Fruit fly (Drosophila melanogaster) whole organism, wandering third instar larva: ENCODE data around the gene CG5114.

Experiments
- Dfd ChIP-seq: fragments of >200 bp; optimal IDR thresholded peaks from 2 replicates; lab custom pipeline; 2017; ENCODE audit warnings: missing biosample characterization, missing genetic modification characterization
- Jra ChIP-seq: sonication (Bioruptor generic); optimal IDR thresholded peaks from 2 replicates; lab custom pipeline; 2016; ENCODE audit warnings: missing biosample characterization, missing genetic modification characterization
- dmrt93B ChIP-seq: fragments of 200-800 bp; sonication (Bioruptor generic); optimal IDR thresholded peaks from 2 replicates; lab custom pipeline; 2018; ENCODE audit warnings: missing biosample characterization, mild to moderate bottlenecking, missing genetic modification characterization
- ey ChIP-seq: fragments of 200-800 bp; sonication (Bioruptor generic); optimal IDR thresholded peaks from 2 replicates; lab custom pipeline; 2016; ENCODE audit warnings: missing biosample characterization, missing genetic modification characterization
- h ChIP-seq: fragments of 200-800 bp; sonication (Bioruptor generic); optimal IDR thresholded peaks from 3 replicates; lab custom pipeline; 2016; ENCODE audit warnings: missing biosample characterization, mild to moderate bottlenecking, missing genetic modification characterization
- jim ChIP-seq: fragments of 175-275, 200-325 bp; sonication (Bioruptor generic); optimal IDR thresholded peaks from 2 replicates; lab custom pipeline; 2016; ENCODE audit warnings: missing biosample characterization, mild to moderate bottlenecking, missing genetic modification characterization
- lola ChIP-seq: fragments of >200 bp; optimal IDR thresholded peaks from 2 replicates; lab custom pipeline; 2017; ENCODE audit warnings: missing biosample characterization, missing genetic modification characterization
- psq ChIP-seq: fragments of 200-800 bp; sonication (Bioruptor generic); optimal IDR thresholded peaks from 3 replicates; lab custom pipeline; 2017; ENCODE audit warnings: missing biosample characterization, mild to moderate bottlenecking, missing genetic modification characterization, moderate library complexity
- tai ChIP-seq: sonication (Bioruptor generic); optimal IDR thresholded peaks from 2 replicates; lab custom pipeline; 2016; ENCODE audit warnings: missing biosample characterization, missing genetic modification characterization
- usp ChIP-seq: fragments of >200 bp; optimal IDR thresholded peaks from 2 replicates; lab custom pipeline; 2017; ENCODE audit warnings: missing biosample characterization, missing genetic modification characterization

DNA sequence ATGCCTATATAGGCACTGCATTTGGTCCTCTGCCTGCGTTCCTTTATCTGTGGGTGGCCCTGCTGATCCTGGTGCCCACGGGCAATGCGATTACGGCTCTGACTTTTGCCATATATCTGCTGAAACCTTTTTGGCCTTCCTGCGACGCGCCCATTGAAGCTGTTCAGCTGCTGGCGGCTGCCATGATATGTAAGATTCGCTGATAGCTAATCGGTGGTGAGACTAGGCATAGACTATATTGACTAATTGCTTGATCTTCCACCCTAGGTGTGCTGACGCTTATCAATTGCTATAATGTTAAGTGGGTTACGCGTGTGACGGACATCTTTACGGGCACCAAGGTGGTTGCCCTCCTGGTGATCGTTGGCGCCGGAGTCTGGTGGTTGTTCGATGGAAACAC, 7.2 kb downstream of the CG5114 start:
- TF ChIP-seq psq (GFP tag; lab: Kevin White, UChicago) = no peak
- no peak for TF ChIP-seq Dfd
- no peak for TF ChIP-seq lola (GFP tag; lab: Kevin White, UChicago)
- no peak for TF ChIP-seq tai
- no peak for TF ChIP-seq dmrt93B (GFP tag; lab: Kevin White, UChicago)
- TF ChIP-seq h (GFP tag; lab: Kevin White, UChicago) = no peak
- no peak for TF ChIP-seq ey (GFP tag; lab: Kevin White, UChicago)
- TF ChIP-seq jim (GFP tag; lab: Kevin White, UChicago) = no peak
- TF ChIP-seq usp (GFP tag; lab: Kevin White, UChicago) = no peak
- TF ChIP-seq Jra = no peak
